Worm (Caenorhabditis elegans) whole organism, young adult: ENCODE data around the gene Y66A7A.4.

Experiments used
- B0261.1 ChIP-seq: sonication (generic microtip); optimal IDR thresholded peaks from 2 replicates; lab custom pipeline; 2016; ENCODE audit warnings: mild to moderate bottlenecking, missing genetic modification characterization, moderate library complexity, missing compliant biosample characterization
- B0336.3 ChIP-seq: fragments of 200-800 bp; sonication (Bioruptor generic); IDR thresholded peaks from 2 replicates; pipeline ENCODE4 v1.3.6; 2022; ENCODE audit warnings: missing genetic modification characterization, missing compliant biosample characterization
- C17E4.6 ChIP-seq: fragments of 200-800 bp; sonication (Bioruptor generic); IDR thresholded peaks from 2 replicates; pipeline ENCODE4 v1.3.6; 2022; ENCODE audit warnings: missing genetic modification reagents, missing genetic modification characterization, missing compliant biosample characterization
- D2030.7 ChIP-seq: fragments of 200-800 bp; sonication (Bioruptor generic); IDR thresholded peaks from 2 replicates; pipeline ENCODE4 v1.3.6; 2022; ENCODE audit warnings: missing genetic modification reagents, missing genetic modification characterization, missing compliant biosample characterization
- F23B12.7 ChIP-seq: sonication (generic microtip); optimal IDR thresholded peaks from 2 replicates; lab custom pipeline; 2017; ENCODE audit warnings: missing genetic modification characterization, mild to moderate bottlenecking, missing compliant biosample characterization, antibody characterized with exemption, moderate library complexity; ENCODE audit not compliant: insufficient read depth
- F55B11.4 ChIP-seq: sonication (generic microtip); optimal IDR thresholded peaks from 2 replicates; lab custom pipeline; 2016; ENCODE audit warnings: missing compliant biosample characterization, missing genetic modification characterization, borderline replicate concordance; ENCODE audit not compliant: insufficient read depth
- akir-1 ChIP-seq: fragments of 200-800 bp; sonication (Bioruptor generic); optimal IDR thresholded peaks from 2 replicates; lab custom pipeline; 2018; ENCODE audit warnings: mild to moderate bottlenecking, missing genetic modification characterization, moderate library complexity, missing compliant biosample characterization
- ama-1 ChIP-seq, 3 experiments: fragments of 150-350 bp in 1 of 3; sonication (generic microtip) in 2 of 3; optimal IDR thresholded peaks; 2 replicates each; lab custom pipeline; 2014 to 2018; ENCODE audit warnings: missing biosample characterization in 2 of 3, missing genetic modification characterization in 2 of 3, missing genetic modification reagents in 2 of 3
- aptf-3 ChIP-seq: fragments of 200-800 bp; sonication (Bioruptor generic); IDR thresholded peaks from 2 replicates; pipeline ENCODE4 v1.3.6; 2022; ENCODE audit warnings: missing genetic modification characterization, missing compliant biosample characterization
- athp-1 ChIP-seq: sonication (generic microtip); optimal IDR thresholded peaks from 2 replicates; lab custom pipeline; 2017; ENCODE audit warnings: mild to moderate bottlenecking, missing genetic modification characterization, missing compliant biosample characterization
- ccch-3 ChIP-seq: fragments of 200-800 bp; sonication (Bioruptor generic); optimal IDR thresholded peaks from 2 replicates; lab custom pipeline; 2018; ENCODE audit warnings: mild to moderate bottlenecking, missing genetic modification characterization, missing compliant biosample characterization
- cebp-2 ChIP-seq: fragments of 200-800 bp; sonication (Bioruptor generic); IDR thresholded peaks from 2 replicates; pipeline ENCODE4 v1.3.6; 2022; ENCODE audit warnings: missing genetic modification characterization, missing compliant biosample characterization
- ceh-100 ChIP-seq: fragments of 200-800 bp; sonication (Bioruptor generic); IDR thresholded peaks from 2 replicates; pipeline ENCODE4 v1.3.6; 2022; ENCODE audit warnings: missing genetic modification reagents, missing genetic modification characterization, missing compliant biosample characterization
- die-1 ChIP-seq: sonication (generic microtip); optimal IDR thresholded peaks from 2 replicates; lab custom pipeline; 2016; ENCODE audit warnings: missing genotype, mild to moderate bottlenecking, missing genetic modification characterization, missing compliant biosample characterization
- dpl-1 ChIP-seq: fragments of 150-350 bp; optimal IDR thresholded peaks from 2 replicates; lab custom pipeline; 2014; ENCODE audit warnings: missing biosample characterization, missing genetic modification reagents, missing genetic modification characterization
- efl-1 ChIP-seq: fragments of 150-350 bp; optimal IDR thresholded peaks from 2 replicates; lab custom pipeline; 2014; ENCODE audit warnings: missing biosample characterization, missing genetic modification reagents, missing genetic modification characterization
- egl-44 ChIP-seq: fragments of 200-800 bp; sonication (Bioruptor generic); IDR thresholded peaks from 2 replicates; pipeline ENCODE4 v1.3.6; 2022; ENCODE audit warnings: missing genetic modification reagents, missing genetic modification characterization, missing compliant biosample characterization
- hsf-1 ChIP-seq: fragments of 200-800 bp; sonication (Bioruptor generic); IDR thresholded peaks from 2 replicates; pipeline ENCODE4 v1.3.6; 2022; ENCODE audit warnings: missing genetic modification reagents, missing genetic modification characterization, missing compliant biosample characterization
- lag-1 ChIP-seq: fragments of 200-800 bp; sonication (Bioruptor generic); IDR thresholded peaks from 2 replicates; pipeline ENCODE4 v1.3.6; 2022; ENCODE audit warnings: missing genetic modification reagents, missing genetic modification characterization, missing compliant biosample characterization
- lin-35 ChIP-seq, 3 experiments: fragments of 150-350 bp in 2 of 3; sonication (generic microtip) in 1 of 3; optimal IDR thresholded peaks; 2 replicates each; lab custom pipeline; 2014 to 2018; ENCODE audit warnings: missing biosample characterization in 3 of 3, missing genetic modification characterization in 3 of 3, missing genetic modification reagents in 3 of 3
- lin-40 ChIP-seq: sonication (generic microtip); optimal IDR thresholded peaks from 2 replicates; lab custom pipeline; 2016; ENCODE audit warnings: missing genetic modification characterization, mild to moderate bottlenecking, missing compliant biosample characterization, missing genotype, missing genetic modification reagents
- lin-54 ChIP-seq: fragments of 200-800 bp; sonication (Bioruptor generic); optimal IDR thresholded peaks from 2 replicates; lab custom pipeline; 2018; ENCODE audit warnings: mild to moderate bottlenecking, missing genetic modification characterization, missing compliant biosample characterization
- madf-10 ChIP-seq: sonication (generic microtip); optimal IDR thresholded peaks from 2 replicates; lab custom pipeline; 2016; ENCODE audit warnings: mild to moderate bottlenecking, missing genetic modification characterization, missing compliant biosample characterization
- madf-3 ChIP-seq: fragments of 200-800 bp; sonication (Bioruptor generic); IDR thresholded peaks from 2 replicates; pipeline ENCODE4 v1.3.6; 2022; ENCODE audit warnings: missing genetic modification reagents, missing genetic modification characterization, missing compliant biosample characterization
- mcd-1 ChIP-seq: fragments of 200-800 bp; sonication (Bioruptor generic); IDR thresholded peaks from 2 replicates; pipeline ENCODE4 v1.3.6; 2022; ENCODE audit warnings: missing genetic modification reagents, missing genetic modification characterization, missing compliant biosample characterization
- nfyb-1 ChIP-seq: fragments of 200-800 bp; sonication (Bioruptor generic); IDR thresholded peaks from 2 replicates; pipeline ENCODE4 v1.3.6; 2022; ENCODE audit warnings: missing genetic modification reagents, missing genetic modification characterization, missing compliant biosample characterization
- rec-8 ChIP-seq, 2 experiments: sonication (generic microtip); optimal IDR thresholded peaks; 2 replicates each; lab custom pipeline; 2016; ENCODE audit warnings: mild to moderate bottlenecking in 2 of 2, missing genetic modification characterization in 2 of 2, missing genetic modification reagents in 2 of 2, missing genotype in 2 of 2, missing biosample characterization in 1 of 2, missing compliant biosample characterization in 1 of 2, moderate library complexity in 1 of 2
- repo-1 ChIP-seq: sonication (generic microtip); optimal IDR thresholded peaks from 2 replicates; lab custom pipeline; 2017; ENCODE audit warnings: mild to moderate bottlenecking, missing genetic modification characterization, missing compliant biosample characterization
- snpc-1.1 ChIP-seq: sonication (generic microtip); optimal IDR thresholded peaks from 2 replicates; lab custom pipeline; 2017; ENCODE audit warnings: missing genetic modification characterization, mild to moderate bottlenecking, missing compliant biosample characterization, antibody characterized with exemption, moderate library complexity, missing genotype, missing genetic modification reagents; ENCODE audit not compliant: insufficient read depth
- zfh-2 ChIP-seq: fragments of 200-800 bp; sonication (Bioruptor generic); conservative IDR thresholded peaks from 2 replicates; pipeline ENCODE4 v1.3.6; 2022; ENCODE audit warnings: missing genetic modification reagents, missing genetic modification characterization, missing compliant biosample characterization
- ztf-25 ChIP-seq: fragments of 200-800 bp; sonication (Bioruptor generic); IDR thresholded peaks from 2 replicates; pipeline ENCODE4 v1.3.6; 2022; ENCODE audit warnings: missing genetic modification reagents, missing genetic modification characterization, missing compliant biosample characterization
- ztf-28 ChIP-seq: fragments of 200-800 bp; sonication (Bioruptor generic); IDR thresholded peaks from 2 replicates; pipeline ENCODE4 v1.3.6; 2022; ENCODE audit warnings: missing genetic modification reagents, missing genetic modification characterization, missing compliant biosample characterization

Gene Y66A7A.4

ce11 chrIII:11567837-11568236 lies 44.6 kb upstream of the Y66A7A.4 start, which contains the start of gene psme-3 (continued):
- no peak for TF ChIP-seq ccch-3

- TF ChIP-seq ztf-28 (GFP tag; lab: Robert Waterston, UW) (no peak), lin-40 (tag; lab: Kevin White, UChicago) (no peak), F23B12.7 (tag; lab: Kevin White, UChicago) (no peak), zfh-2 (GFP tag; lab: Robert Waterston, UW) (no peak), C17E4.6 (GFP tag; lab: Robert Waterston, UW) (no peak), ceh-100 (GFP tag; lab: Robert Waterston, UW) (no peak), akir-1 (GFP tag; lab: Kevin White, UChicago) (no peak), madf-10 (tag; lab: Kevin White, UChicago) (no peak), ztf-25 (GFP tag; lab: Robert Waterston, UW) (no peak), B0261.1 (no peak), ama-1 (optimal IDR thresholded peaks at IDR 0.05; lab: Kevin White, UChicago) (no peak), ama-1 (GFP tag; optimal IDR thresholded peaks at IDR 0.05; lab: Kevin White, UChicago) (no peak), mcd-1 (GFP tag; lab: Robert Waterston, UW) (no peak), repo-1 (tag; lab: Kevin White, UChicago) (no peak), rec-8 (tag; optimal IDR thresholded peaks at IDR 0.05; lab: Kevin White, UChicago) (no peak), aptf-3 (no peak), egl-44 (GFP tag; lab: Robert Waterston, UW) (no peak), cebp-2 (GFP tag; lab: Robert Waterston, UW) (no peak)
These were observed 38.5 kb upstream of the Y66A7A.4 start, which contains the start of gene Y66D12A.8 for ce11 chrIII:11573921-11574320. TSS of gene Y66D12A.8 (plus strand) at chrIII:11574221.

- no peak for TF ChIP-seq snpc-1.1
- TF ChIP-seq die-1 (tag; lab: Kevin White, UChicago), result no peak
- 0 out of 2 replicates have a peak, but pooled peaks have one; percentile 18 for TF ChIP-seq nfyb-1 (GFP tag; lab: Robert Waterston, UW)
- peak; percentile 80 for TF ChIP-seq zfh-2 (GFP tag; lab: Robert Waterston, UW)
- TF ChIP-seq B0336.3 (GFP tag; lab: Robert Waterston, UW), result peak; percentile 22; the same call in 1 of the 2 replicates
- no peak for TF ChIP-seq F55B11.4
- peak; percentile 45; the same call in 1 of the 2 replicates for TF ChIP-seq hsf-1 (GFP tag; lab: Robert Waterston, UW)
These were observed 33.0 kb upstream of the Y66A7A.4 start for ce11 chrIII:11579380-11579779.

ce11 chrIII:11580428-11580885 lies 31.9 kb upstream of the Y66A7A.4 start, which contains the start of gene Y66D12A.7:
TSS of gene Y66D12A.7 (minus strand) at chrIII:11580478.
- TF ChIP-seq efl-1 (GFP tag; lab: Kevin White, UChicago), result peak; percentile 67
- 0 out of 2 replicates have a peak, but pooled peaks have one; percentile 17 for TF ChIP-seq D2030.7
- peak; percentile 62 for TF ChIP-seq athp-1 (tag; lab: Kevin White, UChicago)
- TF ChIP-seq mcd-1 (GFP tag; lab: Robert Waterston, UW), result peak; percentile 73
- TF ChIP-seq lag-1 (GFP tag; lab: Robert Waterston, UW), result no peak
- TF ChIP-seq dpl-1 (GFP tag; lab: Kevin White, UChicago), result peak; percentile 5
- no peak for TF ChIP-seq madf-3 (GFP tag; lab: Robert Waterston, UW)
- TF ChIP-seq lin-35 (GFP tag; optimal IDR thresholded peaks at IDR 0.05; lab: Kevin White, UChicago), result peak in 1 of 3 experiments; percentile 17
- peak; percentile 79 for TF ChIP-seq lin-54
- 0 out of 2 replicates have a peak, but pooled peaks have one; percentile 13 for TF ChIP-seq B0336.3 (GFP tag; lab: Robert Waterston, UW)
